Worm (Caenorhabditis elegans): ENCODE measurements around the gene nhr-134.

The nhr-134 gene

DNA sequence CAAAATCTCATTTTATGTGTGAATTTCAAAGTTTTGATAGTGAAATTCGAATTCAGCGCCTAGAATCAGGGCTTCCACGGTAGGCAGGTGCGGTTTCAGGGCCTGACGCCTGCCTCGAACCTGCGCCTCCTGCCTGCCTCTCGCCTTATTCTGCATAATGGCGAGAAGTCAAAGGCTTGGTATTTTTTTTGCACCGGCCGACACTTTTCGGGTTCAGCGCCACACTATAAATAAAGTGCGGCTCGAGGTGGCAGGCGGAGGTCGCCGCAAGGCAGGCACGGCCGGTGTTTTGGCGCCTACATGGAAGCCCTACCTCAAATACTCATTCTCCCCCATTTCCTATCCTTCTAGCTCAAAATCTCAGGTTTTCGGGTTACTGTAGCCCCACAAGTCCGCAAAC lies 30.6 kb upstream of the nhr-134 start:
- TF ChIP-seq lin-39 (tag; optimal IDR thresholded peaks at IDR 0.05) (no peak), unc-55 (GFP tag; optimal IDR thresholded peaks at IDR 0.05) (no peak), nhr-10 (tag; optimal IDR thresholded peaks at IDR 0.05) (no peak), dmd-4 (tag; optimal IDR thresholded peaks at IDR 0.05) (no peak), sma-9 (GFP tag; optimal IDR thresholded peaks at IDR 0.05) (no peak), sma-9 (tag; optimal IDR thresholded peaks at IDR 0.05) (no peak), C34F6.9 (tag; optimal IDR thresholded peaks at IDR 0.05) (no peak), snpc-4 (tag; optimal IDR thresholded peaks at IDR 0.05) (no peak), zag-1 (tag; optimal IDR thresholded peaks at IDR 0.05) (no peak), F13H6.1 (tag; optimal IDR thresholded peaks at IDR 0.05) (no peak), nhr-23 (tag; optimal IDR thresholded peaks at IDR 0.05) (no peak), lin-11 (tag; optimal IDR thresholded peaks at IDR 0.05) (no peak), ztf-1 (GFP tag; conservative IDR thresholded peaks at IDR 0.05) (no peak), sem-4 (tag; optimal IDR thresholded peaks at IDR 0.05) (no peak), unc-62 (GFP tag; optimal IDR thresholded peaks at IDR 0.05) (no peak), nhr-21 (tag; optimal IDR thresholded peaks at IDR 0.05) (no peak), ztf-4 (tag; optimal IDR thresholded peaks at IDR 0.05) (no peak), lsy-2 (tag; optimal IDR thresholded peaks at IDR 0.05) (no peak), Y55F3AM.14 (GFP tag; optimal IDR thresholded peaks at IDR 0.05) (no peak), nhr-12 (tag; optimal IDR thresholded peaks at IDR 0.05) (no peak)

DNA sequence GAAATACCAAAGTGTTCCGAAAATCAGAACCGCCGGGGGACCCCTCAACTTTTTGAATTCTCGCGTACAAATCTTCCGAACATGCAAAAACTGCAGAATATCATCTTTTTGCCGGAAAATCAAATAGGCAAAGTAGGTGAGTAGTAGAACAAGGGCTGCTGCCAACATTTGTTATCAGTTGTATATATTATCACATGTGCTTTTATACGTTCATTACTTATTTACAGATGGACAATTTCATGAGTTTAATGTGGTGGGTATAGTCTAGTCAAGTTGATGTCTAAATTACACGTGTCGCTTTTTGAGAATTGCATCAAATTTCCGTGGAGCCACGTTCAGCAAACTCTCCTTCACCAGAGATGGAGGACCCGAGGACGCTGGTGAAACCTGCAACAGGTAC lies 29.8 kb upstream of the nhr-134 start, which contains the start of gene cyp-32B1:
TSS of gene cyp-32B1 (minus strand) at position 176 of the 400 bp plus-strand sequence.
- no peak for TF ChIP-seq elt-3 (tag; optimal IDR thresholded peaks at IDR 0.05)
- peak; percentile 5 for TF ChIP-seq fos-1 (tag; optimal IDR thresholded peaks at IDR 0.05)

DNA sequence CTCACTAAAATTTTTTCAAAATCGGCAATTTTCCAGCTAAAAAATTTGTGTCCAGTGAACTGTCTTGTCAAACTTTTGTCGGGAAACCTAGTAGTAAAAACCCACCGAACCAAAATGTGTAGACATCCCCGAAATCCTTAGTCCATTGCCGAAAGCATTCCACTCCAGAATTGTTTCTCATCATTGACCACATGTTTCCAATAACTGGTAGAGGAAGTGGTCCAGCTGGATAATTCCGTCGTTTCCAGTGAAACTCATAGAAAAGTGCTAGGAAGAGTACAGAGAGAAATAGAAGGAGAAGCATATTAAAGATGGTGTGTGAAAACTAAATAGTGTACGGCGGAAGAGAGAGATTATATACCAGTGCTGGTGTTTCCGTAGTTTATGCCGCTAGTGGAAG lies 26.9 kb upstream of the nhr-134 start, which contains the start of gene cyp-33C12:
TSS of gene cyp-33C12 (minus strand) at position 321 of the 400 bp plus-strand sequence.
- TF ChIP-seq nhr-10 (tag; optimal IDR thresholded peaks at IDR 0.05) (no peak), aly-2 (tag; optimal IDR thresholded peaks at IDR 0.05) (no peak), nhr-11 (tag; optimal IDR thresholded peaks at IDR 0.05) (no peak), lin-11 (tag; optimal IDR thresholded peaks at IDR 0.05) (no peak), ztf-1 (GFP tag; conservative IDR thresholded peaks at IDR 0.05) (no peak), alr-1 (tag; optimal IDR thresholded peaks at IDR 0.05) (no peak), fos-1 (tag; optimal IDR thresholded peaks at IDR 0.05) (no peak), snpc-4 (tag; optimal IDR thresholded peaks at IDR 0.05) (no peak), ztf-11 (tag; optimal IDR thresholded peaks at IDR 0.05) (no peak), ZK546.5 (tag; optimal IDR thresholded peaks at IDR 0.05) (no peak), ztf-4 (tag; optimal IDR thresholded peaks at IDR 0.05) (no peak), skn-1 (tag; optimal IDR thresholded peaks at IDR 0.05) (no peak), elt-1 (tag; optimal IDR thresholded peaks at IDR 0.05) (no peak), ama-1 (optimal IDR thresholded peaks at IDR 0.05) (no peak), lsy-2 (tag; optimal IDR thresholded peaks at IDR 0.05) (no peak), unc-62 (GFP tag; optimal IDR thresholded peaks at IDR 0.05) (no peak), zag-1 (tag; optimal IDR thresholded peaks at IDR 0.05) (no peak), blmp-1 (tag; optimal IDR thresholded peaks at IDR 0.05; ENCODE audit: insufficient read depth) (no peak)

DNA sequence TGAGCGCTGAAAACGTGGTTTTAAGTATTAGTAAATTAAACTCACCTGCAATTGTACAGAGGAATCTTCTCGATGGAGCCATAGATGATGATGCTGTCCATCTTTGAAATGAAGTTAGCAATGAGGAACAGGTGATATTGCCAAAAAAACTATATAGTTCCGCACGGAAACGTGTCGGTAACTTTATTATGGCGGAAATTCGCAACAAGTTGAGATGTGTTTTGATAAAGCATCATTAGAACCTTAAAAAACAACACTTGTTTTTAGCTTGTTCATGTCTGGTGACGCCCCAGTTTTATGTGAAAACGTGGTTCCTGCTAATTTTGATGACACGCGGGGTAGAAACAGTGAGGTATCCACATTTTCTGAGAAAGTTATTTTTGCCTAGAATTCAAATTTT lies 24.8 kb upstream of the nhr-134 start, which contains the start of gene srt-40:
TSS of gene srt-40 (minus strand) at position 101 of the 400 bp plus-strand sequence.
- TF ChIP-seq ceh-82 (tag; optimal IDR thresholded peaks at IDR 0.05): no peak
- TF ChIP-seq ZK546.5 (tag; optimal IDR thresholded peaks at IDR 0.05): no peak
- TF ChIP-seq R02D3.7 (tag; optimal IDR thresholded peaks at IDR 0.05): no peak
- TF ChIP-seq ztf-1 (GFP tag; conservative IDR thresholded peaks at IDR 0.05): no peak
- no peak for TF ChIP-seq nhr-237 (tag; optimal IDR thresholded peaks at IDR 0.05)
- TF ChIP-seq unc-62 (GFP tag; optimal IDR thresholded peaks at IDR 0.05): no peak

DNA sequence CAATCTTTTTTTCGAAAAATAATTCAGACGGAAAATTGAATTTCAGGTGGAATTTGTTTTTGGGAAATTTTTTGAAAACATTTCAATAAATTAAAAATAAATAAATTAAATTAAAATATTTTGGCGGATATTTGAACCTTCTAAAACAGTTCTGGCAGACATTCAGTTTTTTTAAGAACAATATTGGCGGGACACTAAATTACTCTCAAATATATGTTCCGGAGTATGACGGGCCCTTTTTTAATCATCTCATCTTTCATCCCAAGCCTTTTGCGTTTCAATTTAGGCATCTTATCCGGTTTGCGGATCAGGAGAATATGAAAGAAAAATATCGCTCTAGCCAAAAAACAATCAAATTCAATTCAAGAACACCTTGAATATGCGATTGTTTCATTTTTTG lies 24.2 kb upstream of the nhr-134 start, which contains the start of gene svh-11:
TSS of gene svh-11 (plus strand) at position 301 of the 400 bp plus-strand sequence.
- TF ChIP-seq mab-5 (tag; optimal IDR thresholded peaks at IDR 0.05): no peak
- TF ChIP-seq egl-27 (tag; optimal IDR thresholded peaks at IDR 0.05): no peak
- TF ChIP-seq unc-39 (tag; optimal IDR thresholded peaks at IDR 0.05): no peak
- TF ChIP-seq ztf-11 (tag; optimal IDR thresholded peaks at IDR 0.05): no peak
- no peak for TF ChIP-seq blmp-1 (tag; optimal IDR thresholded peaks at IDR 0.05; ENCODE audit: insufficient read depth)
- TF ChIP-seq peb-1 (tag; optimal IDR thresholded peaks at IDR 0.05): no peak
- TF ChIP-seq unc-55 (GFP tag; optimal IDR thresholded peaks at IDR 0.05): no peak
- TF ChIP-seq fos-1 (tag; optimal IDR thresholded peaks at IDR 0.05): no peak
- TF ChIP-seq elt-3 (tag; optimal IDR thresholded peaks at IDR 0.05): no peak
- no peak for TF ChIP-seq lin-13 (GFP tag; optimal IDR thresholded peaks at IDR 0.05)
- TF ChIP-seq nhr-11 (tag; optimal IDR thresholded peaks at IDR 0.05): no peak
- TF ChIP-seq sma-9 (GFP tag; optimal IDR thresholded peaks at IDR 0.05): no peak
- TF ChIP-seq sma-9 (tag; optimal IDR thresholded peaks at IDR 0.05): no peak
- no peak for TF ChIP-seq unc-62 (GFP tag; optimal IDR thresholded peaks at IDR 0.05)
- TF ChIP-seq dmd-4 (tag; optimal IDR thresholded peaks at IDR 0.05): no peak
- no peak for TF ChIP-seq F13H6.1 (tag; optimal IDR thresholded peaks at IDR 0.05)
- TF ChIP-seq zag-1 (tag; optimal IDR thresholded peaks at IDR 0.05): no peak
- no peak for TF ChIP-seq mbf-1 (tag; optimal IDR thresholded peaks at IDR 0.05)
- TF ChIP-seq nhr-12 (tag; optimal IDR thresholded peaks at IDR 0.05): no peak
- no peak for TF ChIP-seq nhr-25 (tag; optimal IDR thresholded peaks at IDR 0.05)
